Worm (Caenorhabditis elegans) whole organism, young adult: Measurements from ENCODE around the gene gcy-11.

ENCODE experiments used
- nhr-90 ChIP-seq: sonication (generic microtip); optimal IDR thresholded peaks from 2 replicates; lab custom pipeline; 2016; ENCODE audit warnings: missing genotype, mild to moderate bottlenecking, missing genetic modification characterization, missing compliant biosample characterization
- ztf-25 ChIP-seq: fragments of 200-800 bp; sonication (Bioruptor generic); IDR thresholded peaks from 2 replicates; pipeline ENCODE4 v1.3.6; 2022; ENCODE audit warnings: missing genetic modification reagents, missing genetic modification characterization, missing compliant biosample characterization

DNA sequence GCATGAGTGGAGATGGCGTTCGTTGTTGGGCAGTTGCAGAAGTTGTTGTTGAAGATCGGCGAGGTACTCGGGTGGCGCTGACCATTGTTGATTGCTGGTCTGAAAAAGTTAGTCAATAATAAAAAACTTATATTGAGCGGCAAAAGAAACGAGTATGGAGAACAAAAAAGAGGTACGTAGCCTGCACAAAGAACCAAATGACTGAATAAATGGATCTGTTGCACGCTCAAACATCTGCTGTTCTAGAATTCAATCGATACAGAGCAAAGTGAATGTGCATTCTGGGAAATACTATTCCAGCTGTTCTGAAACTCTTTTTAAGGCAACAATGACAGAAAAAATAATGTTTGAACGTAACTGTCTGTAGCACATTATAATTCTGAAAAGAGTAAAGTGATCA, 45.3 kb upstream of the gcy-11 start, which contains the start of gene lido-2:
- TF ChIP-seq ztf-25 (GFP tag; lab: Robert Waterston, UW) (no peak), nhr-90 (no peak)
